Worm (Caenorhabditis elegans) whole organism, L1 larva: Measurements from ENCODE around the gene pdi-1.
A peak's percentile ranks its signal among the peaks of the same experiment; 100 is the strongest.

Experiments used
- C34B4.2 ChIP-seq: sonication (generic microtip); optimal IDR thresholded peaks from 2 replicates; lab custom pipeline; 2017; ENCODE audit warnings: mild to moderate bottlenecking, missing genetic modification characterization, missing compliant biosample characterization
- F16B12.6 ChIP-seq: fragments of 150-350 bp; optimal IDR thresholded peaks from 2 replicates; lab custom pipeline; 2014; ENCODE audit warnings: missing biosample characterization, missing genetic modification characterization
- Y116A8C.19 ChIP-seq: sonication (generic microtip); optimal IDR thresholded peaks from 2 replicates; lab custom pipeline; 2016; ENCODE audit warnings: missing compliant biosample characterization, missing genetic modification characterization, borderline replicate concordance
- aha-1 ChIP-seq: fragments of 150-350 bp; optimal IDR thresholded peaks from 2 replicates; lab custom pipeline; 2014; ENCODE audit warnings: missing biosample characterization, missing genetic modification characterization
- alr-1 ChIP-seq: fragments of 200-800 bp; sonication (Bioruptor generic); optimal IDR thresholded peaks from 2 replicates; lab custom pipeline; 2018; ENCODE audit warnings: borderline replicate concordance, mild to moderate bottlenecking, missing genetic modification characterization, missing compliant biosample characterization
- aly-2 ChIP-seq: fragments of 150-350 bp; optimal IDR thresholded peaks from 2 replicates; lab custom pipeline; 2014; ENCODE audit warnings: missing biosample characterization, missing genetic modification characterization
- ama-1 ChIP-seq: fragments of 150-350 bp; optimal IDR thresholded peaks from 2 replicates; lab custom pipeline; 2014
- blmp-1 ChIP-seq: fragments of 150-350 bp; optimal IDR thresholded peaks from 2 replicates; lab custom pipeline; 2014; ENCODE audit warnings: missing biosample characterization, missing genetic modification characterization
- ceh-8 ChIP-seq: fragments of 200-800 bp; sonication (Bioruptor generic); optimal IDR thresholded peaks from 2 replicates; lab custom pipeline; 2018; ENCODE audit warnings: mild to moderate bottlenecking, missing genetic modification characterization, moderate library complexity, missing compliant biosample characterization
- ceh-82 ChIP-seq, 3 experiments: fragments of 150-350 bp in 1 of 3; sonication (generic microtip) in 2 of 3; optimal IDR thresholded peaks; 2 replicates each; lab custom pipeline; 2014 to 2017; ENCODE audit warnings: missing biosample characterization in 3 of 3, missing genetic modification characterization in 3 of 3
- ceh-90 ChIP-seq: sonication (generic microtip); optimal IDR thresholded peaks from 2 replicates; lab custom pipeline; 2016; ENCODE audit warnings: missing genetic modification characterization, missing compliant biosample characterization
- ces-1 ChIP-seq: fragments of 150-350 bp; optimal IDR thresholded peaks from 2 replicates; lab custom pipeline; 2014; ENCODE audit warnings: missing biosample characterization, missing genetic modification reagents, missing genetic modification characterization
- dsc-1 ChIP-seq: sonication (generic microtip); optimal IDR thresholded peaks from 2 replicates; lab custom pipeline; 2016; ENCODE audit warnings: mild to moderate bottlenecking, missing genetic modification characterization, missing compliant biosample characterization
- efl-3 ChIP-seq: fragments of 200-800 bp; sonication (Bioruptor generic); optimal IDR thresholded peaks from 2 replicates; lab custom pipeline; 2018; ENCODE audit warnings: mild to moderate bottlenecking, missing genetic modification characterization, missing compliant biosample characterization
- egl-27 ChIP-seq, 2 experiments: fragments of 150-350 bp in 1 of 2; sonication (generic microtip); optimal IDR thresholded peaks; 3 replicates each; lab custom pipeline; 2017 to 2018; ENCODE audit warnings: missing biosample characterization in 2 of 2, missing genetic modification characterization in 2 of 2, missing genetic modification reagents in 2 of 2
- elt-2 ChIP-seq: sonication (generic microtip); optimal IDR thresholded peaks from 2 replicates; lab custom pipeline; 2016; ENCODE audit warnings: missing genetic modification characterization, mild to moderate bottlenecking, inconsistent platforms, missing compliant biosample characterization, missing genetic modification reagents
- elt-3 ChIP-seq, 6 experiments: fragments of 150-350 bp in 1 of 6; sonication (generic microtip); optimal IDR thresholded peaks; 2 replicates each; lab custom pipeline; 2017 to 2018; ENCODE audit warnings: missing biosample characterization in 6 of 6, missing genetic modification characterization in 6 of 6, inconsistent platforms in 1 of 6
- fkh-10 ChIP-seq: sonication (generic microtip); optimal IDR thresholded peaks from 2 replicates; lab custom pipeline; 2017; ENCODE audit warnings: missing biosample characterization, missing genetic modification reagents, missing genetic modification characterization
- fkh-4 ChIP-seq: sonication (generic microtip); optimal IDR thresholded peaks from 2 replicates; lab custom pipeline; 2016; ENCODE audit warnings: missing compliant biosample characterization, missing genetic modification characterization, borderline replicate concordance
- fkh-8 ChIP-seq: sonication (generic microtip); optimal IDR thresholded peaks from 2 replicates; lab custom pipeline; 2016; ENCODE audit warnings: mild to moderate bottlenecking, missing genetic modification characterization, missing compliant biosample characterization
- hlh-4 ChIP-seq: sonication (generic microtip); optimal IDR thresholded peaks from 2 replicates; lab custom pipeline; 2016; ENCODE audit warnings: mild to moderate bottlenecking, missing genetic modification characterization, missing compliant biosample characterization
- irx-1 ChIP-seq: sonication (generic microtip); optimal IDR thresholded peaks from 2 replicates; lab custom pipeline; 2016; ENCODE audit warnings: missing genetic modification characterization, missing compliant biosample characterization
- isw-1 ChIP-seq: fragments of 200-800 bp; sonication (Bioruptor generic); IDR thresholded peaks from 2 replicates; pipeline ENCODE4 v1.3.6; 2022; ENCODE audit warnings: missing genetic modification characterization, missing compliant biosample characterization
- jun-1 ChIP-seq: fragments of 150-350 bp; optimal IDR thresholded peaks from 2 replicates; lab custom pipeline; 2014; ENCODE audit warnings: missing biosample characterization, missing genetic modification reagents, missing genetic modification characterization
- lin-14 ChIP-seq: fragments of 200-800 bp; sonication (Bioruptor generic); optimal IDR thresholded peaks from 2 replicates; lab custom pipeline; 2018; ENCODE audit warnings: mild to moderate bottlenecking, missing genetic modification characterization, moderate library complexity, missing compliant biosample characterization
- lsy-2 ChIP-seq, 2 experiments: fragments of 150-350 bp; optimal IDR thresholded peaks; 2 replicates each; lab custom pipeline; 2014; ENCODE audit warnings: missing biosample characterization in 2 of 2, missing genetic modification characterization in 2 of 2
- mab-9 ChIP-seq: fragments of 200-800 bp; sonication (Bioruptor generic); IDR thresholded peaks from 2 replicates; pipeline ENCODE4 v1.3.6; 2022; ENCODE audit warnings: missing genetic modification reagents, missing genetic modification characterization, missing compliant biosample characterization
- mdl-1 ChIP-seq, 2 experiments: fragments of 150-350 bp; optimal IDR thresholded peaks; 2 replicates each; lab custom pipeline; 2014 to 2017; ENCODE audit warnings: missing biosample characterization in 2 of 2, missing genetic modification characterization in 2 of 2, inconsistent platforms in 1 of 2
- mef-2 ChIP-seq: fragments of 150-350 bp; optimal IDR thresholded peaks from 2 replicates; lab custom pipeline; 2014; ENCODE audit warnings: missing biosample characterization, missing genetic modification characterization
- nhr-12 ChIP-seq: sonication (generic microtip); optimal IDR thresholded peaks from 2 replicates; lab custom pipeline; 2017; ENCODE audit warnings: missing biosample characterization, missing genetic modification characterization
- nhr-77 ChIP-seq: fragments of 150-350 bp; optimal IDR thresholded peaks from 2 replicates; lab custom pipeline; 2014; ENCODE audit warnings: missing biosample characterization, missing genetic modification characterization
- pax-3 ChIP-seq: fragments of 200-800 bp; sonication (Bioruptor generic); optimal IDR thresholded peaks from 2 replicates; lab custom pipeline; 2018; ENCODE audit warnings: mild to moderate bottlenecking, missing genetic modification characterization, moderate library complexity, missing compliant biosample characterization
- skn-1 ChIP-seq: fragments of 150-350 bp; optimal IDR thresholded peaks from 2 replicates; lab custom pipeline; 2014; ENCODE audit warnings: missing biosample characterization, missing genetic modification characterization
- snu-23 ChIP-seq: sonication (generic microtip); optimal IDR thresholded peaks from 2 replicates; lab custom pipeline; 2016; ENCODE audit warnings: missing genetic modification characterization, missing compliant biosample characterization
- sptf-1 ChIP-seq: fragments of 150-350 bp; optimal IDR thresholded peaks from 2 replicates; lab custom pipeline; 2014; ENCODE audit warnings: missing biosample characterization, missing genetic modification characterization
- sup-37 ChIP-seq: fragments of 200-800 bp; sonication (Bioruptor generic); optimal IDR thresholded peaks from 2 replicates; lab custom pipeline; 2018; ENCODE audit warnings: mild to moderate bottlenecking, missing genetic modification characterization, missing compliant biosample characterization
- swsn-7 ChIP-seq: sonication (generic microtip); optimal IDR thresholded peaks from 2 replicates; lab custom pipeline; 2016; ENCODE audit warnings: missing genetic modification characterization, missing compliant biosample characterization
- tbx-2 ChIP-seq: sonication (generic microtip); optimal IDR thresholded peaks from 2 replicates; lab custom pipeline; 2016; ENCODE audit warnings: missing genetic modification characterization, missing compliant biosample characterization
- tlp-1 ChIP-seq: fragments of 150-350 bp; optimal IDR thresholded peaks from 2 replicates; lab custom pipeline; 2014; ENCODE audit warnings: missing biosample characterization, missing genetic modification characterization
- unc-30 ChIP-seq: sonication (generic microtip); optimal IDR thresholded peaks from 2 replicates; lab custom pipeline; 2017; ENCODE audit warnings: missing biosample characterization, missing genetic modification characterization
- unc-62 ChIP-seq: fragments of 150-350 bp; optimal IDR thresholded peaks from 2 replicates; lab custom pipeline; 2014; ENCODE audit warnings: missing biosample characterization, missing genetic modification reagents, missing genetic modification characterization
- unc-98 ChIP-seq: fragments of 200-800 bp; sonication (Bioruptor generic); IDR thresholded peaks from 2 replicates; pipeline ENCODE4 v1.3.6; 2022; ENCODE audit warnings: missing genetic modification characterization, missing compliant biosample characterization
- vab-15 ChIP-seq: sonication (generic microtip); optimal IDR thresholded peaks from 2 replicates; lab custom pipeline; 2017; ENCODE audit warnings: missing genotype, mild to moderate bottlenecking, missing genetic modification characterization, missing compliant biosample characterization
- xbp-1 ChIP-seq: sonication (generic microtip); optimal IDR thresholded peaks from 2 replicates; lab custom pipeline; 2016; ENCODE audit warnings: missing genetic modification characterization, missing compliant biosample characterization
- zag-1 ChIP-seq: fragments of 150-350 bp; optimal IDR thresholded peaks from 2 replicates; lab custom pipeline; 2014; ENCODE audit warnings: missing biosample characterization, missing genetic modification characterization
- zip-4 ChIP-seq: fragments of 200-800 bp; sonication (Bioruptor generic); optimal IDR thresholded peaks from 2 replicates; lab custom pipeline; 2018; ENCODE audit warnings: mild to moderate bottlenecking, missing genetic modification characterization, moderate library complexity, missing compliant biosample characterization
- ztf-11 ChIP-seq, 2 experiments: sonication (generic microtip); optimal IDR thresholded peaks; 2 replicates each; lab custom pipeline; 2016 to 2017; ENCODE audit warnings: missing genetic modification characterization in 2 of 2, missing biosample characterization in 1 of 2, missing compliant biosample characterization in 1 of 2
- ztf-4 ChIP-seq: fragments of 150-350 bp; optimal IDR thresholded peaks from 2 replicates; lab custom pipeline; 2014; ENCODE audit warnings: missing biosample characterization, missing genetic modification characterization

Gene pdi-1

ce11 chrIII:3677378-3677777, 23.9 kb downstream of the pdi-1 start (continued):
- TF ChIP-seq fkh-10 (GFP tag; lab: Kevin White, UChicago) (peak; percentile 23), swsn-7 (tag; lab: Kevin White, UChicago) (peak; percentile 76), ces-1 (GFP tag; lab: Kevin White, UChicago) (no peak), skn-1 (tag; lab: Kevin White, UChicago) (peak; percentile 5), irx-1 (tag; lab: Kevin White, UChicago) (peak; percentile 42), efl-3 (GFP tag; lab: Kevin White, UChicago) (no peak)

DNA sequence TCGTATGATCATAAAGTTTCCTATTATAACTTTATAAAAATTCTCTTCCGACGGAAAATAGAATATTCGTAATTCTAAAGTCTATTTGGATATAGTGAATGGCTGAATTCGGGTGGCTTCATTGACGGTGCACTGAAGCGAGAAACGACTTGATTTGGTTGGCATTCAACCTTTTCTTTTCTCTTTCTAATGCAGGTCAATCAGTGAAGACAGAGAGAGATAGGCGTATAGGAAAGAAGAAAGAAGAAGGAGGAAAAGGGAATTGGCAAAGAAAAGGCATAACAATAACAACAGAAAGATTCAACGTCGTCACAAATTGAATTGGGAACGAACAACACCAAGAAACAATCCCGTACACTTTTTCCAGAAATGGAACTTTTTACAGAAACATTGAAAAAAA, 25.8 kb downstream of the pdi-1 start:
- TF ChIP-seq fkh-8 (tag; lab: Kevin White, UChicago) (no peak), egl-27 (tag; optimal IDR thresholded peaks at IDR 0.05; lab: Kevin White, UChicago) (no peak), blmp-1 (tag; lab: Kevin White, UChicago) (peak; percentile 94), ama-1 (lab: Kevin White, UChicago) (no peak), ztf-4 (tag; lab: Kevin White, UChicago) (no peak), zip-4 (no peak)

- TF ChIP-seq ceh-90 (tag; lab: Kevin White, UChicago): no peak
- TF ChIP-seq jun-1: no peak
- TF ChIP-seq dsc-1 (tag; lab: Kevin White, UChicago): peak; percentile 60
Measured at ce11 chrIII:3674149-3674548, 27.1 kb downstream of the pdi-1 start.

ce11 chrIII:3672839-3673238, 28.4 kb downstream of the pdi-1 start:
- TF ChIP-seq ztf-11 (tag; optimal IDR thresholded peaks at IDR 0.05; lab: Kevin White, UChicago) (no peak), unc-98 (no peak), fkh-8 (tag; lab: Kevin White, UChicago) (no peak), sup-37 (GFP tag; lab: Kevin White, UChicago) (no peak), ceh-8 (GFP tag; lab: Kevin White, UChicago) (no peak), hlh-4 (tag; lab: Kevin White, UChicago) (no peak), mab-9 (no peak), fkh-4 (no peak), F16B12.6 (tag; lab: Kevin White, UChicago) (no peak), egl-27 (tag; optimal IDR thresholded peaks at IDR 0.05; lab: Kevin White, UChicago) (no peak), ceh-82 (tag; optimal IDR thresholded peaks at IDR 0.05; lab: Kevin White, UChicago) (no peak), ama-1 (lab: Kevin White, UChicago) (no peak), xbp-1 (tag; lab: Kevin White, UChicago) (no peak), swsn-7 (tag; lab: Kevin White, UChicago) (peak; percentile 13), Y116A8C.19 (no peak), mdl-1 (tag; optimal IDR thresholded peaks at IDR 0.05; lab: Kevin White, UChicago) (no peak), sptf-1 (tag; lab: Kevin White, UChicago) (no peak), tlp-1 (tag; lab: Kevin White, UChicago) (no peak), mef-2 (tag; lab: Kevin White, UChicago) (no peak), tbx-2 (no peak), pax-3 (tag; lab: Kevin White, UChicago) (no peak), aly-2 (tag; lab: Kevin White, UChicago) (no peak), lsy-2 (tag; optimal IDR thresholded peaks at IDR 0.05; lab: Kevin White, UChicago) (peak; percentile 13 to 48), alr-1 (no peak), nhr-77 (tag; lab: Kevin White, UChicago) (no peak), C34B4.2 (tag; lab: Kevin White, UChicago) (no peak), snu-23 (GFP tag; lab: Kevin White, UChicago) (peak; percentile 50), zag-1 (tag; lab: Kevin White, UChicago) (no peak), vab-15 (tag; lab: Kevin White, UChicago) (no peak), unc-30 (no peak), elt-2 (tag; lab: Kevin White, UChicago) (no peak), elt-3 (tag; optimal IDR thresholded peaks at IDR 0.05; lab: Kevin White, UChicago) (peak in 1 of 6 experiments; percentile 24), fkh-10 (GFP tag; lab: Kevin White, UChicago) (peak; percentile 17), isw-1 (GFP tag; lab: Robert Waterston, UW) (no peak), jun-1 (no peak), unc-62 (GFP tag; lab: Kevin White, UChicago) (no peak), lin-14 (GFP tag; lab: Kevin White, UChicago) (peak; percentile 90), aha-1 (tag; lab: Kevin White, UChicago) (no peak), nhr-12 (tag; lab: Kevin White, UChicago) (no peak)
